Fruit fly (Drosophila melanogaster) whole organism, wandering third instar larva: Measurements from ENCODE around the gene CG4230.

Experiments used
- N ChIP-seq: fragments of >200 bp; optimal IDR thresholded peaks from 2 replicates; lab custom pipeline; 2018; ENCODE audit warnings: missing biosample characterization, missing external identifiers, missing genetic modification characterization
- OdsH ChIP-seq: fragments of 200-800 bp; sonication (Bioruptor generic); optimal IDR thresholded peaks from 2 replicates; lab custom pipeline; 2016; ENCODE audit warnings: missing biosample characterization, mild to moderate bottlenecking, missing genetic modification characterization
- Sp1 ChIP-seq: fragments of 200-800 bp; sonication (Bioruptor generic); optimal IDR thresholded peaks from 3 replicates; lab custom pipeline; 2019; ENCODE audit warnings: missing biosample characterization, mild to moderate bottlenecking, missing genetic modification characterization, moderate library complexity
- Vsx2 ChIP-seq: fragments of 200-300, 225-300 bp; sonication (Bioruptor generic); optimal IDR thresholded peaks from 2 replicates; lab custom pipeline; 2018; ENCODE audit warnings: missing biosample characterization, missing genetic modification characterization; ENCODE audit not compliant: partially characterized antibody
- br ChIP-seq: fragments of 200-800 bp; sonication (Bioruptor generic); optimal IDR thresholded peaks from 2 replicates; lab custom pipeline; 2016; ENCODE audit warnings: missing biosample characterization, missing genetic modification characterization
- h ChIP-seq: fragments of 200-800 bp; sonication (Bioruptor generic); optimal IDR thresholded peaks from 3 replicates; lab custom pipeline; 2016; ENCODE audit warnings: missing biosample characterization, mild to moderate bottlenecking, missing genetic modification characterization
- psq ChIP-seq: fragments of 200-800 bp; sonication (Bioruptor generic); optimal IDR thresholded peaks from 3 replicates; lab custom pipeline; 2017; ENCODE audit warnings: missing biosample characterization, mild to moderate bottlenecking, missing genetic modification characterization, moderate library complexity

- TF ChIP-seq OdsH (GFP tag; lab: Kevin White, UChicago) (no peak), Sp1 (GFP tag; lab: Kevin White, UChicago) (no peak), h (GFP tag; lab: Kevin White, UChicago) (no peak), N (GFP tag; lab: Kevin White, UChicago) (no peak), br (GFP tag; lab: Kevin White, UChicago) (no peak), psq (GFP tag; lab: Kevin White, UChicago) (no peak), Vsx2 (GFP tag; lab: Kevin White, UChicago) (no peak)
Observed at dm6 chr2L:5119640-5120039, 23.6 kb downstream of the CG4230 start.
